Fruit fly (Drosophila melanogaster): ENCODE results near the gene CG2116.

The CG2116 gene

DNA sequence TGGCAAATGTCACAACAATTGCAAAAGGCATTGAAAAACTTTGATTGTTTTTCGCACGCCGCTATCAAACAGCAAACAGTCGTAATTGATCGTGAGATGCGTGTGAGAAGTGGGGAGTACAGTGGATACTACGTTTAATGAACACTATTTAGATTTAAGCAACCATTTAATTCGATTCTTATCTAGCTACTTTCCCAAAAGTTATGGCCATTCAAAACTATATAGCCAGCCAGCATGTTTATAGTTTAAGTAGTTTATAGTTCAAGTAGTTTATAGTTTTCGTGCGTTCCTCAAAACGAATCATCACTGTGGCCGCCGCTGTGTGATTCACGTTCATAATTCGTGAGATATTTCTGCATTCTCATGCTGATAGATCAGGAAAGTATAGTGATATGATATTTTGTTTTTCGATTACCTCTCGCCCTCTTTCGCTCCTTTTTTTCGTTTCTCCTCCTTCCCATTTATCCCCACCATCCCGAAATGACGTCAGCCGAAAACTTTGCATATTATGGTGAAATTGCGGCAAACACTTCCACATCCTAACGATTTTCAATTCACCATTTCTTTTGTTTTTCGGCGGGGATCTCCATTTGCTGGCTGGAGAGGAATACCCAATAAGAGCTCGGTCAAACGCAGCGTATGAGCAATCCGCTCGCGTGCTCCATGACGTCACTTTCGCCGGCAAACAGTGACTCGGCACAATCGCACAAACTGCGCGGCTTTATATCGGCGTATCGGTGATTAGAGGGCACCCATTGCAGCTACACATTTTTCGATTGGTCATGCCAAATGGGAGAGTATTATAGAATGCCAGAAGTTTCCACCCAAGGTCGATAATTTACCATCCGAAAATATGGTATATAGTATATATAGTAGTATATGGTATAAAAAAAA lies 16.0 kb upstream of the CG2116 start (continued):
- TF ChIP-seq stc (GFP tag; IDR thresholded peaks at IDR 0.05) (peak; percentile 33; the same call in 1 of the 2 replicates), Sox102F (GFP tag; optimal IDR thresholded peaks at IDR 0.05) (peak; percentile 30), grau (tag; optimal IDR thresholded peaks at IDR 0.05) (peak; percentile 93), CkIIα-i1 (GFP tag; IDR thresholded peaks at IDR 0.05) (no peak), ranshi (GFP tag; IDR thresholded peaks at IDR 0.05) (peak; percentile 63), CG6791 (GFP tag; IDR thresholded peaks at IDR 0.05; ENCODE audit: partially characterized antibody) (no peak), Atf-2 (GFP tag; optimal IDR thresholded peaks at IDR 0.05) (no peak), tgo (GFP tag; IDR thresholded peaks at IDR 0.05) (peak; percentile 60), dmrt99B (tag; optimal IDR thresholded peaks at IDR 0.05) (peak; percentile 55), CG9876 (GFP tag; optimal IDR thresholded peaks at IDR 0.05) (no peak), CG30403 (GFP tag; optimal IDR thresholded peaks at IDR 0.05) (peak; percentile 52), CTCF (GFP tag; optimal IDR thresholded peaks at IDR 0.05) (no peak), dmrt11E (tag; optimal IDR thresholded peaks at IDR 0.05) (no peak), otp (GFP tag; IDR thresholded peaks at IDR 0.05) (no peak), ERR (GFP tag; optimal IDR thresholded peaks at IDR 0.05) (no peak), odd (GFP tag; optimal IDR thresholded peaks at IDR 0.05) (no peak), gt (GFP tag; IDR thresholded peaks at IDR 0.05) (no peak), Ravus (GFP tag; IDR thresholded peaks at IDR 0.05) (no peak; the same call in 1 of the 2 replicates), CG1024 (GFP tag; IDR thresholded peaks at IDR 0.05) (0 out of 2 replicates have a peak, but pooled peaks have one; percentile 14), Tbp (GFP tag; optimal IDR thresholded peaks at IDR 0.05) (no peak), Gug (GFP tag; IDR thresholded peaks at IDR 0.05) (peak; percentile 58; the same call in 2 of the 4 replicates), Bdp1 (GFP tag; optimal IDR thresholded peaks at IDR 0.05) (no peak), CG2199 (GFP tag; IDR thresholded peaks at IDR 0.05) (no peak), CG10274 (GFP tag; optimal IDR thresholded peaks at IDR 0.05) (peak; percentile 38), NFAT (GFP tag; IDR thresholded peaks at IDR 0.05) (peak; percentile 72; the same call in 1 of the 2 replicates), CG16779 (GFP tag; IDR thresholded peaks at IDR 0.05) (0 out of 2 replicates have a peak, but pooled peaks have one; percentile 32), CG9932 (GFP tag; IDR thresholded peaks at IDR 0.05) (peak; percentile 74), CG31388 (GFP tag; optimal IDR thresholded peaks at IDR 0.05) (no peak), Hey (tag; optimal IDR thresholded peaks at IDR 0.05) (no peak), Neu2 (GFP tag; optimal IDR thresholded peaks at IDR 0.05; ENCODE audit: borderline replicate concordance) (no peak), CG15073 (GFP tag; optimal IDR thresholded peaks at IDR 0.05) (no peak), MTF-1 (GFP tag; optimal IDR thresholded peaks at IDR 0.05; ENCODE audit: borderline replicate concordance) (no peak), CG10147 (GFP tag; optimal IDR thresholded peaks at IDR 0.05) (peak; percentile 69), CG7786 (GFP tag; optimal IDR thresholded peaks at IDR 0.05) (peak; percentile 69), CG34224 (GFP tag; IDR thresholded peaks at IDR 0.05; ENCODE audit: partially characterized antibody) (no peak), HHEX (GFP tag; optimal IDR thresholded peaks at IDR 0.05) (peak; percentile 66), Sin3A (optimal IDR thresholded peaks at IDR 0.05) (no peak), Hand (GFP tag; optimal IDR thresholded peaks at IDR 0.05) (peak; percentile 20), gsb-n (tag; optimal IDR thresholded peaks at IDR 0.05) (no peak), CG7745 (tag; optimal IDR thresholded peaks at IDR 0.05) (no peak), Doc2 (GFP tag; IDR thresholded peaks at IDR 0.05) (no peak), Lhr (GFP tag; optimal IDR thresholded peaks at IDR 0.05) (no peak), trh (GFP tag; optimal IDR thresholded peaks at IDR 0.05) (no peak), Bteb2 (GFP tag; optimal IDR thresholded peaks at IDR 0.05) (peak; percentile 49), CG13123 (GFP tag; optimal IDR thresholded peaks at IDR 0.05) (no peak), HmgZ (tag; optimal IDR thresholded peaks at IDR 0.05) (peak; percentile 61), sug (tag; optimal IDR thresholded peaks at IDR 0.05) (peak; percentile 20), cas (GFP tag; IDR thresholded peaks at IDR 0.05) (peak; percentile 52; the same call in 1 of the 2 replicates), CG3407 (GFP tag; optimal IDR thresholded peaks at IDR 0.05) (no peak), schlank (tag; optimal IDR thresholded peaks at IDR 0.05) (peak; percentile 89)
